Fruit fly (Drosophila melanogaster) S2 (cell line): ENCODE measurements around the gene CG32260.

Experiments used
- CG8478 ChIP-seq: fragments of >200 bp; optimal IDR thresholded peaks from 2 replicates; lab custom pipeline; 2018
- CTCF ChIP-seq, 2 experiments: fragments of >200 bp; optimal IDR thresholded peaks; 2 replicates each; lab custom pipeline; 2018

DNA sequence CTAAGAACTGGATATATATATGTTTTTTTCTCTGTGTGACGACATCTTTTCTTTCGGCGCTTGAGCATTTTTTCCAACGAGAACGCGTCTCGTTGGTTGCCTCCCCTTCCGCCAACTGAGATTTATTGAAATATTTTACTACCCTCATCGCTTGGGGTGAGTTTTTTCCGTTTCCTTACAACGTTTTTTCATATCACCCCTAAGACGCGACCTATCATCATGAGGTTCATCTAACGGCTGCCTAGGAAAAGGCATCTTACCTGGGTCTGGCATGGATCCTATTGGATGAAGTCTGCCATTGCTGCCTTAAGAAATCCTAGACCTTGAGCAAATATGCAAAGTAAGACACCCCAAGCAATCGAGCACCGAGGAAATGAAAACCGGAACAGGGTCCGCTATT, 17.1 kb downstream of the CG32260 start:
- no peak for TF ChIP-seq CTCF (optimal IDR thresholded peaks at IDR 0.05; lab: Kevin White, UChicago)
- no peak for TF ChIP-seq CG8478 (lab: Kevin White, UChicago)
